Fruit fly (Drosophila melanogaster) whole organism, prepupa: ENCODE measurements around the gene CG31275.

Experiments
- Blimp-1 ChIP-seq: fragments of 200-800 bp; sonication (Bioruptor generic); optimal IDR thresholded peaks from 3 replicates; lab custom pipeline; 2017; ENCODE audit warnings: missing biosample characterization, missing genetic modification characterization, mild to moderate bottlenecking, moderate library complexity, missing genetic modification reagents
- CG34406 ChIP-seq: fragments of 200-800 bp; sonication (Bioruptor generic); optimal IDR thresholded peaks from 3 replicates; lab custom pipeline; 2016; ENCODE audit warnings: missing biosample characterization, missing genetic modification characterization
- Ets96B ChIP-seq: fragments of 200-800 bp; optimal IDR thresholded peaks from 2 replicates; lab custom pipeline; 2019; ENCODE audit warnings: missing biosample characterization, mild to moderate bottlenecking, missing genetic modification characterization, moderate library complexity
- Gug ChIP-seq: fragments of 200-800 bp; sonication (Bioruptor generic); IDR thresholded peaks from 2 replicates; pipeline ENCODE4 v1.3.6; 2022; ENCODE audit warnings: missing biosample characterization, missing genetic modification characterization
- Hr38 ChIP-seq: sonication (Bioruptor generic); optimal IDR thresholded peaks from 2 replicates; lab custom pipeline; 2016; ENCODE audit warnings: missing biosample characterization, missing genetic modification characterization
- Lpt ChIP-seq: fragments of 200-800 bp; sonication (Bioruptor generic); optimal IDR thresholded peaks from 3 replicates; lab custom pipeline; 2016; ENCODE audit warnings: missing biosample characterization, missing genetic modification characterization
- Sox14 ChIP-seq: fragments of 200-800 bp; sonication (Bioruptor generic); optimal IDR thresholded peaks from 3 replicates; lab custom pipeline; 2016; ENCODE audit warnings: missing biosample characterization, missing genetic modification characterization
- achi ChIP-seq: fragments of 200-800 bp; sonication (Bioruptor generic); optimal IDR thresholded peaks from 3 replicates; lab custom pipeline; 2016; ENCODE audit warnings: missing biosample characterization, missing genetic modification characterization
- lz ChIP-seq: fragments of 200-800 bp; sonication (Bioruptor generic); optimal IDR thresholded peaks from 3 replicates; lab custom pipeline; 2016; ENCODE audit warnings: missing biosample characterization, missing genetic modification characterization
- spab ChIP-seq: fragments of 200-800 bp; sonication (Bioruptor generic); optimal IDR thresholded peaks from 2 replicates; lab custom pipeline; 2017; ENCODE audit warnings: missing biosample characterization, mild to moderate bottlenecking, missing genetic modification characterization, missing genetic modification reagents

dm6 chr3R:16785056-16785455 lies 33.9 kb upstream of the CG31275 start:
- TF ChIP-seq Ets96B (tag; lab: Kevin White, UChicago) (no peak), Hr38 (no peak), Sox14 (GFP tag; lab: Kevin White, UChicago) (no peak), Blimp-1 (GFP tag; lab: Kevin White, UChicago) (no peak), Gug (no peak), Lpt (GFP tag; lab: Kevin White, UChicago) (no peak), CG34406 (GFP tag; lab: Kevin White, UChicago) (no peak), spab (GFP tag; lab: Kevin White, UChicago) (no peak), achi (GFP tag; lab: Kevin White, UChicago) (no peak), lz (GFP tag; lab: Kevin White, UChicago) (no peak)
